Worm (Caenorhabditis elegans) whole organism, young adult: Measurements from ENCODE around the gene ptp-4A2.

Experiments
- B0019.2 ChIP-seq: fragments of 200-800 bp; sonication (Bioruptor generic); conservative IDR thresholded peaks from 2 replicates; pipeline ENCODE4 v1.3.6; 2022; ENCODE audit warnings: missing genetic modification reagents, missing genetic modification characterization, missing compliant biosample characterization
- B0261.1 ChIP-seq: sonication (generic microtip); optimal IDR thresholded peaks from 2 replicates; lab custom pipeline; 2016; ENCODE audit warnings: mild to moderate bottlenecking, missing genetic modification characterization, moderate library complexity, missing compliant biosample characterization
- B0336.3 ChIP-seq: fragments of 200-800 bp; sonication (Bioruptor generic); IDR thresholded peaks from 2 replicates; pipeline ENCODE4 v1.3.6; 2022; ENCODE audit warnings: missing genetic modification characterization, missing compliant biosample characterization
- C06A6.2 ChIP-seq: fragments of 200-800 bp; sonication (Bioruptor generic); conservative IDR thresholded peaks from 2 replicates; pipeline ENCODE4 v1.3.6; 2022; ENCODE audit warnings: missing genetic modification characterization, missing compliant biosample characterization
- C17E4.6 ChIP-seq: fragments of 200-800 bp; sonication (Bioruptor generic); IDR thresholded peaks from 2 replicates; pipeline ENCODE4 v1.3.6; 2022; ENCODE audit warnings: missing genetic modification reagents, missing genetic modification characterization, missing compliant biosample characterization
- D2030.7 ChIP-seq: fragments of 200-800 bp; sonication (Bioruptor generic); IDR thresholded peaks from 2 replicates; pipeline ENCODE4 v1.3.6; 2022; ENCODE audit warnings: missing genetic modification reagents, missing genetic modification characterization, missing compliant biosample characterization
- F10E7.11 ChIP-seq: sonication (generic microtip); optimal IDR thresholded peaks from 2 replicates; lab custom pipeline; 2017; ENCODE audit warnings: mild to moderate bottlenecking, missing genetic modification characterization, moderate library complexity, missing compliant biosample characterization
- F33H1.4 ChIP-seq: fragments of 200-800 bp; sonication (Bioruptor generic); IDR thresholded peaks from 2 replicates; pipeline ENCODE4 v1.3.6; 2022; ENCODE audit warnings: missing genetic modification reagents, missing genetic modification characterization, missing compliant biosample characterization
- F49E8.2 ChIP-seq: sonication (generic microtip); optimal IDR thresholded peaks from 3 replicates; lab custom pipeline; 2017; ENCODE audit warnings: missing genetic modification characterization, mild to moderate bottlenecking, missing compliant biosample characterization, antibody characterized with exemption, moderate library complexity; ENCODE audit not compliant: insufficient read depth
- F52B5.7 ChIP-seq: sonication (generic microtip); optimal IDR thresholded peaks from 2 replicates; lab custom pipeline; 2016; ENCODE audit warnings: mild to moderate bottlenecking, missing genetic modification characterization, missing compliant biosample characterization
- T07F8.4 ChIP-seq: sonication (generic microtip); optimal IDR thresholded peaks from 2 replicates; lab custom pipeline; 2016; ENCODE audit warnings: mild to moderate bottlenecking, missing genetic modification characterization, moderate library complexity, missing compliant biosample characterization
- Y53G8AR.9 ChIP-seq: fragments of 200-800 bp; sonication (Bioruptor generic); conservative IDR thresholded peaks from 2 replicates; pipeline ENCODE4 v1.3.6; 2022; ENCODE audit warnings: missing genetic modification reagents, missing genetic modification characterization, missing compliant biosample characterization
- Y79H2A.3 ChIP-seq: fragments of 200-800 bp; sonication (Bioruptor generic); conservative IDR thresholded peaks from 2 replicates; pipeline ENCODE4 v1.3.6; 2022; ENCODE audit warnings: missing genetic modification reagents, missing genetic modification characterization, missing compliant biosample characterization
- aptf-3 ChIP-seq: fragments of 200-800 bp; sonication (Bioruptor generic); IDR thresholded peaks from 2 replicates; pipeline ENCODE4 v1.3.6; 2022; ENCODE audit warnings: missing genetic modification characterization, missing compliant biosample characterization
- attf-3 ChIP-seq: fragments of 200-800 bp; sonication (Bioruptor generic); conservative IDR thresholded peaks from 2 replicates; pipeline ENCODE4 v1.3.6; 2022; ENCODE audit warnings: missing genetic modification reagents, missing genetic modification characterization, missing compliant biosample characterization
- cebp-1 ChIP-seq, 2 experiments: fragments of 200-800 bp in 1 of 2; sonication (Bioruptor generic) in 1 of 2; sonication (generic microtip) in 1 of 2; IDR thresholded peaks in 1 of 2; optimal IDR thresholded peaks in 1 of 2; 2 replicates each; pipeline versions ENCODE4 v1.3.6 to Lab custom; 2017 to 2022; ENCODE audit warnings: missing compliant biosample characterization in 2 of 2, missing genetic modification characterization in 2 of 2, mild to moderate bottlenecking in 1 of 2, missing genetic modification reagents in 1 of 2, moderate library complexity in 1 of 2
- ceh-40 ChIP-seq: fragments of 200-800 bp; sonication (Bioruptor generic); IDR thresholded peaks from 2 replicates; pipeline ENCODE4 v1.3.6; 2022; ENCODE audit warnings: missing genetic modification characterization, missing compliant biosample characterization
- chd-7 ChIP-seq: sonication (generic microtip); optimal IDR thresholded peaks from 2 replicates; lab custom pipeline; 2016; ENCODE audit warnings: mild to moderate bottlenecking, missing genetic modification characterization, moderate library complexity, missing compliant biosample characterization
- dox-1 ChIP-seq: fragments of 200-800 bp; sonication (Bioruptor generic); IDR thresholded peaks from 2 replicates; pipeline ENCODE4 v1.3.6; 2022; ENCODE audit warnings: missing genetic modification reagents, missing genetic modification characterization, missing compliant biosample characterization
- dpl-1 ChIP-seq: fragments of 150-350 bp; optimal IDR thresholded peaks from 2 replicates; lab custom pipeline; 2014; ENCODE audit warnings: missing biosample characterization, missing genetic modification reagents, missing genetic modification characterization
- egl-18 ChIP-seq: fragments of 200-800 bp; sonication (Bioruptor generic); IDR thresholded peaks from 2 replicates; pipeline ENCODE4 v1.3.6; 2022; ENCODE audit warnings: missing genetic modification reagents, missing genetic modification characterization, missing compliant biosample characterization
- hlh-12 ChIP-seq: sonication (generic microtip); optimal IDR thresholded peaks from 2 replicates; lab custom pipeline; 2016; ENCODE audit warnings: missing genetic modification characterization, missing compliant biosample characterization
- let-526 ChIP-seq: fragments of 200-800 bp; sonication (Bioruptor generic); IDR thresholded peaks from 2 replicates; pipeline ENCODE4 v1.3.6; 2022; ENCODE audit warnings: missing genetic modification reagents, missing genetic modification characterization, missing compliant biosample characterization
- let-607 ChIP-seq, 2 experiments: fragments of 200-800 bp in 1 of 2; sonication (Bioruptor generic) in 1 of 2; sonication (generic microtip) in 1 of 2; optimal IDR thresholded peaks; 2 replicates each; lab custom pipeline; 2016 to 2018; ENCODE audit warnings: mild to moderate bottlenecking in 2 of 2, missing compliant biosample characterization in 2 of 2, missing genetic modification characterization in 2 of 2, moderate library complexity in 2 of 2, missing genotype in 1 of 2
- lin-40 ChIP-seq: sonication (generic microtip); optimal IDR thresholded peaks from 2 replicates; lab custom pipeline; 2016; ENCODE audit warnings: missing genetic modification characterization, mild to moderate bottlenecking, missing compliant biosample characterization, missing genotype, missing genetic modification reagents
- lsy-27 ChIP-seq: sonication (generic microtip); optimal IDR thresholded peaks from 2 replicates; lab custom pipeline; 2017; ENCODE audit warnings: missing genetic modification characterization, mild to moderate bottlenecking, missing compliant biosample characterization, antibody characterized with exemption, missing genotype, borderline replicate concordance; ENCODE audit not compliant: insufficient read depth
- madf-3 ChIP-seq: fragments of 200-800 bp; sonication (Bioruptor generic); IDR thresholded peaks from 2 replicates; pipeline ENCODE4 v1.3.6; 2022; ENCODE audit warnings: missing genetic modification reagents, missing genetic modification characterization, missing compliant biosample characterization
- mcd-1 ChIP-seq: fragments of 200-800 bp; sonication (Bioruptor generic); IDR thresholded peaks from 2 replicates; pipeline ENCODE4 v1.3.6; 2022; ENCODE audit warnings: missing genetic modification reagents, missing genetic modification characterization, missing compliant biosample characterization
- nhr-179 ChIP-seq: sonication (generic microtip); optimal IDR thresholded peaks from 2 replicates; lab custom pipeline; 2016; ENCODE audit warnings: mild to moderate bottlenecking, missing genetic modification characterization, missing compliant biosample characterization
- nhr-80 ChIP-seq: sonication (generic microtip); optimal IDR thresholded peaks from 2 replicates; lab custom pipeline; 2016; ENCODE audit warnings: missing genetic modification characterization, missing compliant biosample characterization
- snpc-3.4 ChIP-seq: sonication (generic microtip); optimal IDR thresholded peaks from 2 replicates; lab custom pipeline; 2017; ENCODE audit warnings: missing genetic modification characterization, mild to moderate bottlenecking, missing compliant biosample characterization, antibody characterized with exemption, moderate library complexity, missing genotype, missing genetic modification reagents
- snpc-4 ChIP-seq, 5 experiments: fragments of 150-350 bp in 1 of 5; sonication (generic microtip) in 4 of 5; optimal IDR thresholded peaks; 2 replicates each; lab custom pipeline; 2014 to 2018; ENCODE audit warnings: missing genetic modification characterization in 5 of 5, missing biosample characterization in 3 of 5, antibody characterized with exemption in 2 of 5, mild to moderate bottlenecking in 2 of 5, missing compliant biosample characterization in 2 of 5, missing genotype in 2 of 5, moderate library complexity in 2 of 5, missing genetic modification reagents in 1 of 5
- somi-1 ChIP-seq: fragments of 200-800 bp; sonication (Bioruptor generic); optimal IDR thresholded peaks from 2 replicates; lab custom pipeline; 2018; ENCODE audit warnings: mild to moderate bottlenecking, missing genetic modification characterization, missing compliant biosample characterization
- sptf-2 ChIP-seq: fragments of 200-800 bp; sonication (Bioruptor generic); optimal IDR thresholded peaks from 2 replicates; lab custom pipeline; 2018; ENCODE audit warnings: mild to moderate bottlenecking, missing genetic modification characterization, missing compliant biosample characterization
- tbx-9 ChIP-seq: sonication (generic microtip); optimal IDR thresholded peaks from 2 replicates; lab custom pipeline; 2016; ENCODE audit warnings: borderline replicate concordance, missing genetic modification characterization, inconsistent platforms, missing compliant biosample characterization
- tlf-1 ChIP-seq: fragments of 200-800 bp; sonication (Bioruptor generic); optimal IDR thresholded peaks from 2 replicates; lab custom pipeline; 2018; ENCODE audit warnings: mild to moderate bottlenecking, missing genetic modification characterization, missing compliant biosample characterization
- unc-130 ChIP-seq: sonication (generic microtip); optimal IDR thresholded peaks from 2 replicates; lab custom pipeline; 2016; ENCODE audit warnings: missing genetic modification reagents, missing genetic modification characterization, missing compliant biosample characterization
- unc-62 ChIP-seq: fragments of 150-350 bp; optimal IDR thresholded peaks from 2 replicates; lab custom pipeline; 2014; ENCODE audit warnings: missing biosample characterization, missing genetic modification reagents, missing genetic modification characterization
- zfh-2 ChIP-seq: fragments of 200-800 bp; sonication (Bioruptor generic); conservative IDR thresholded peaks from 2 replicates; pipeline ENCODE4 v1.3.6; 2022; ENCODE audit warnings: missing genetic modification reagents, missing genetic modification characterization, missing compliant biosample characterization
- zim-3 ChIP-seq: sonication (generic microtip); optimal IDR thresholded peaks from 2 replicates; lab custom pipeline; 2017; ENCODE audit warnings: mild to moderate bottlenecking, missing genetic modification characterization, moderate library complexity, missing compliant biosample characterization
- ztf-18 ChIP-seq: sonication (generic microtip); optimal IDR thresholded peaks from 2 replicates; lab custom pipeline; 2016; ENCODE audit warnings: missing genotype, mild to moderate bottlenecking, missing genetic modification characterization, missing compliant biosample characterization
- ztf-25 ChIP-seq: fragments of 200-800 bp; sonication (Bioruptor generic); IDR thresholded peaks from 2 replicates; pipeline ENCODE4 v1.3.6; 2022; ENCODE audit warnings: missing genetic modification reagents, missing genetic modification characterization, missing compliant biosample characterization
- ztf-28 ChIP-seq: fragments of 200-800 bp; sonication (Bioruptor generic); IDR thresholded peaks from 2 replicates; pipeline ENCODE4 v1.3.6; 2022; ENCODE audit warnings: missing genetic modification reagents, missing genetic modification characterization, missing compliant biosample characterization

Gene ptp-4A2

DNA sequence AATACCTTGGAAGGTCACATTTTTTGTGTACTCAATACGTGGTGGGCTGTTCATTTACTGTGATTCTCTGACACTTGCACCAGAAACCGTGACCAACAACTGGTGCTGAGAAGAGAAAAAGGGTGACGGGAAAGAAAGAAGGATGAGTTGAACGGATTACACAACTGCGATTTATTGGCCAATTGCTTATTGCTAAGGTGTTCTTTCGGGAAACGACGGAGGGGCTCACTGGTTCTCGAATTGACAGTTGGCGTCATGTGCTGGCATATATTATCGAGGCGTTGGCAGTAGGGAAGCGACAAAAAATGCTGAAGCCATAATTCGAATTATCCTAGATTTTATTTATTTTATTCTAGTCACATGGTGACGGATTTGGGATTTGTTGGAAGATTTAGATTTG, 31.0 kb upstream of the ptp-4A2 start:
- no peak for TF ChIP-seq nhr-80 (tag; lab: Kevin White, UChicago)
- TF ChIP-seq unc-62 (GFP tag; lab: Kevin White, UChicago), result no peak
- TF ChIP-seq B0261.1, result no peak
- no peak for TF ChIP-seq ceh-40 (GFP tag; lab: Robert Waterston, UW)
- TF ChIP-seq cebp-1 (GFP tag; IDR thresholded peaks at IDR 0.05; lab: Robert Waterston, UW), result no peak
- no peak for TF ChIP-seq cebp-1 (tag; optimal IDR thresholded peaks at IDR 0.05; lab: Kevin White, UChicago)
- TF ChIP-seq D2030.7, result no peak
- TF ChIP-seq mcd-1, result no peak
- no peak for TF ChIP-seq nhr-179 (tag; lab: Kevin White, UChicago)
- TF ChIP-seq egl-18 (GFP tag; lab: Robert Waterston, UW), result no peak
- TF ChIP-seq B0019.2 (GFP tag; lab: Robert Waterston, UW), result no peak
- no peak for TF ChIP-seq Y79H2A.3 (GFP tag; lab: Robert Waterston, UW)
- no peak for TF ChIP-seq let-526 (GFP tag; lab: Robert Waterston, UW)
- TF ChIP-seq F10E7.11 (tag; lab: Kevin White, UChicago), result no peak
- TF ChIP-seq C17E4.6 (GFP tag; lab: Robert Waterston, UW), result no peak
- TF ChIP-seq dpl-1 (GFP tag; lab: Kevin White, UChicago), result no peak

DNA sequence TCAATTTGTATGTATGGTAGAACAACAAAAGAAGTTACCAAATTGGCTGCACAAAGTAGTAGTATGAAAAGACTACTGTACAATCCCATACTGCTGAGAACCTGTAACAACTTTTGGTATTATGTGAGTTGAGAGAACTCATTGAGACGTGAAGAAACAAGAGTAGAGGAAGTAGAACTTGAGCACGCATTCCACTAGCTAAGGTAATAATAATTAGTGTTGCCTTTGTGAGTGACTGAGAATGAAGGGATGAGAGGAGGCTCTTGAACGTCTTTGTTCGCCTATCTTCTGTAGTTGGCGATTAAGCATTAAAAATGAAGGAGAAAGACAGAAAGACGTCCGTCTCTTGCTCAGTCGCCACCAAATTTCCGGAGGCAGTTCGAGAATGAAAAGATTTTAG, 30.4 kb upstream of the ptp-4A2 start, which contains the start of gene C16B8.4:
Gene C16B8.4 (minus strand): TSS at position 101 of the 400 bp plus-strand sequence.
- TF ChIP-seq B0336.3, result no peak
- TF ChIP-seq lin-40 (tag; lab: Kevin White, UChicago), result no peak
- no peak for TF ChIP-seq lsy-27
- TF ChIP-seq F52B5.7, result no peak
- TF ChIP-seq somi-1, result no peak
- TF ChIP-seq dox-1, result no peak
- no peak for TF ChIP-seq F33H1.4 (GFP tag; lab: Robert Waterston, UW)
- TF ChIP-seq ztf-25, result no peak

DNA sequence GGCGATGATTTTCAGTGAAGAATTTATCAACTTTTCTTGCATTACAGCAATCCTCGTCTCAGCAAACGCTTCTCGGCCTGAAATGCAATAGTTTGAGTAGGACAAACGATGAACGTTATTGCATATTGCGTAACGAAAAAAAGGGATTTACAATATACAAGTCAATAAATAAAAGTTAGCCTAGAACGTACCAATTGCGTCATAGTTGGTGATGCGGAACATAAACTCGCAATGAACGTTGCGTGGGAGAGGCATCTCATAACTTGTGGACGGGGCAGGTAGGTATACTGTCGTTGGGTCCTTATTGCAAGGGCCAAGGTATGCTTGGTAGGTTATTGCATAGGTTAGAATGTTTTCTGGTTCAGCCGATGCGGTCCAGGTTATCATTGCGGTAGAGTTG, 27.7 kb upstream of the ptp-4A2 start:
- TF ChIP-seq zfh-2 (GFP tag; lab: Robert Waterston, UW), result no peak
- TF ChIP-seq zim-3 (tag; lab: Kevin White, UChicago), result peak; percentile 20
- TF ChIP-seq Y53G8AR.9 (GFP tag; lab: Robert Waterston, UW), result 0 out of 2 replicates have a peak, but pooled peaks have one; percentile 29
- TF ChIP-seq ztf-18 (tag; lab: Kevin White, UChicago), result no peak
- TF ChIP-seq unc-62 (GFP tag; lab: Kevin White, UChicago), result no peak

ce11 chrX:3969980-3970403, 26.9 kb upstream of the ptp-4A2 start:
- TF ChIP-seq attf-3 (GFP tag; lab: Robert Waterston, UW) (peak; percentile 66), Y79H2A.3 (GFP tag; lab: Robert Waterston, UW) (0 out of 2 replicates have a peak, but pooled peaks have one; percentile 23), C06A6.2 (GFP tag; lab: Robert Waterston, UW) (no peak), T07F8.4 (tag; lab: Kevin White, UChicago) (peak; percentile 26), madf-3 (GFP tag; lab: Robert Waterston, UW) (0 out of 2 replicates have a peak, but pooled peaks have one; percentile 68), snpc-3.4 (peak; percentile 64), tbx-9 (tag; lab: Kevin White, UChicago) (peak; percentile 60), snpc-4 (GFP tag; optimal IDR thresholded peaks at IDR 0.05; lab: Kevin White, UChicago) (peak; percentile 61), snpc-4 (tag; optimal IDR thresholded peaks at IDR 0.05; lab: Kevin White, UChicago) (peak; percentile 6 to 76 (median 54)), F49E8.2 (tag; lab: Kevin White, UChicago) (peak; percentile 37), aptf-3 (GFP tag; lab: Robert Waterston, UW) (peak; percentile 53; the same call in 1 of the 2 replicates), tlf-1 (peak; percentile 33), somi-1 (peak; percentile 56), sptf-2 (no peak), hlh-12 (tag; lab: Kevin White, UChicago) (peak; percentile 51), chd-7 (tag; lab: Kevin White, UChicago) (peak; percentile 94), let-607 (tag; optimal IDR thresholded peaks at IDR 0.05; lab: Kevin White, UChicago) (peak; percentile 37 to 46), unc-130 (GFP tag; lab: Kevin White, UChicago) (peak; percentile 2), nhr-179 (tag; lab: Kevin White, UChicago) (no peak), ztf-28 (peak; percentile 83)
